Worm (Caenorhabditis elegans) whole organism, L3 larva: ENCODE results near the gene E02H4.6.

ENCODE experiments used
- R02D3.7 ChIP-seq: fragments of 150-350 bp; optimal IDR thresholded peaks from 2 replicates; lab custom pipeline; 2014; ENCODE audit warnings: missing biosample characterization, missing genetic modification characterization
- ZK546.5 ChIP-seq: sonication (generic microtip); optimal IDR thresholded peaks from 2 replicates; lab custom pipeline; 2017; ENCODE audit warnings: missing biosample characterization, missing genetic modification characterization
- aly-2 ChIP-seq: fragments of 150-350 bp; optimal IDR thresholded peaks from 2 replicates; lab custom pipeline; 2014; ENCODE audit warnings: missing biosample characterization, missing genetic modification characterization
- ama-1 ChIP-seq: fragments of 150-350 bp; optimal IDR thresholded peaks from 2 replicates; lab custom pipeline; 2018
- ceh-16 ChIP-seq: sonication (generic microtip); optimal IDR thresholded peaks from 2 replicates; lab custom pipeline; 2017; ENCODE audit warnings: missing biosample characterization, missing genetic modification characterization
- ceh-28 ChIP-seq: fragments of 150-350 bp; optimal IDR thresholded peaks from 2 replicates; lab custom pipeline; 2014; ENCODE audit warnings: missing biosample characterization, missing genetic modification reagents, missing genetic modification characterization
- ceh-82 ChIP-seq: fragments of 150-350 bp; optimal IDR thresholded peaks from 2 replicates; lab custom pipeline; 2014; ENCODE audit warnings: missing biosample characterization, missing genetic modification characterization
- ceh-9 ChIP-seq: sonication (generic microtip); optimal IDR thresholded peaks from 2 replicates; lab custom pipeline; 2018; ENCODE audit warnings: missing biosample characterization, missing genetic modification characterization
- egl-27 ChIP-seq: sonication (generic microtip); optimal IDR thresholded peaks from 4 replicates; lab custom pipeline; 2017; ENCODE audit warnings: missing biosample characterization, missing genetic modification reagents, missing genetic modification characterization
- egl-5 ChIP-seq: fragments of 150-350 bp; optimal IDR thresholded peaks from 2 replicates; lab custom pipeline; 2017; ENCODE audit warnings: missing biosample characterization, missing genetic modification reagents, missing genetic modification characterization, inconsistent platforms
- elt-1 ChIP-seq: fragments of 150-350 bp; optimal IDR thresholded peaks from 2 replicates; lab custom pipeline; 2014; ENCODE audit warnings: missing biosample characterization, missing genetic modification characterization
- elt-2 ChIP-seq: sonication (generic microtip); optimal IDR thresholded peaks from 2 replicates; lab custom pipeline; 2016; ENCODE audit warnings: missing genetic modification reagents, mild to moderate bottlenecking, missing genetic modification characterization, missing compliant biosample characterization
- elt-3 ChIP-seq, 3 experiments: fragments of 150-350 bp in 1 of 3; sonication (generic microtip) in 2 of 3; optimal IDR thresholded peaks; 2 replicates in 2 of 3; 4 replicates in 1 of 3; lab custom pipeline; 2014 to 2017; ENCODE audit warnings: missing biosample characterization in 3 of 3, missing genetic modification characterization in 3 of 3
- eor-1 ChIP-seq, 2 experiments: fragments of 150-350 bp; optimal IDR thresholded peaks; 2 replicates each; lab custom pipeline; 2014 to 2018; ENCODE audit warnings: missing biosample characterization in 2 of 2, missing genetic modification characterization in 2 of 2
- fkh-10 ChIP-seq: sonication (generic microtip); optimal IDR thresholded peaks from 2 replicates; lab custom pipeline; 2017; ENCODE audit warnings: missing biosample characterization, missing genetic modification reagents, missing genetic modification characterization
- fkh-2 ChIP-seq: fragments of 150-350 bp; optimal IDR thresholded peaks from 2 replicates; lab custom pipeline; 2014; ENCODE audit warnings: missing biosample characterization, missing genetic modification reagents, missing genetic modification characterization
- fos-1 ChIP-seq: fragments of 150-350 bp; optimal IDR thresholded peaks from 2 replicates; lab custom pipeline; 2014; ENCODE audit warnings: missing biosample characterization, missing genetic modification characterization
- hmg-11 ChIP-seq: sonication (generic microtip); optimal IDR thresholded peaks from 2 replicates; lab custom pipeline; 2016; ENCODE audit warnings: missing genetic modification characterization, missing compliant biosample characterization
- jun-1 ChIP-seq: fragments of 150-350 bp; optimal IDR thresholded peaks from 2 replicates; lab custom pipeline; 2014; ENCODE audit warnings: missing biosample characterization, missing genetic modification reagents, missing genetic modification characterization
- lin-15B ChIP-seq: fragments of 150-350 bp; optimal IDR thresholded peaks from 2 replicates; lab custom pipeline; 2014; ENCODE audit warnings: missing biosample characterization, missing genetic modification characterization
- lin-39 ChIP-seq: fragments of 150-350 bp; optimal IDR thresholded peaks from 2 replicates; lab custom pipeline; 2018; ENCODE audit warnings: missing biosample characterization, missing genetic modification reagents, missing genetic modification characterization
- lsy-12 ChIP-seq: sonication (generic microtip); optimal IDR thresholded peaks from 2 replicates; lab custom pipeline; 2016; ENCODE audit warnings: mild to moderate bottlenecking, missing genetic modification characterization, missing compliant biosample characterization
- mdl-1 ChIP-seq: fragments of 150-350 bp; optimal IDR thresholded peaks from 2 replicates; lab custom pipeline; 2014; ENCODE audit warnings: missing biosample characterization, missing genetic modification characterization
- nfya-1 ChIP-seq: sonication (generic microtip); optimal IDR thresholded peaks from 2 replicates; lab custom pipeline; 2017; ENCODE audit warnings: missing genetic modification characterization, mild to moderate bottlenecking, missing compliant biosample characterization, antibody characterized with exemption, moderate library complexity; ENCODE audit not compliant: insufficient read depth
- nhr-12 ChIP-seq: fragments of 150-350 bp; optimal IDR thresholded peaks from 2 replicates; lab custom pipeline; 2014; ENCODE audit warnings: missing biosample characterization, missing genetic modification characterization
- nhr-23 ChIP-seq: fragments of 150-350 bp; optimal IDR thresholded peaks from 2 replicates; lab custom pipeline; 2014; ENCODE audit warnings: missing biosample characterization, missing genetic modification reagents, missing genetic modification characterization
- nhr-237 ChIP-seq: fragments of 150-350 bp; optimal IDR thresholded peaks from 2 replicates; lab custom pipeline; 2014; ENCODE audit warnings: missing biosample characterization, missing genetic modification characterization
- nhr-25 ChIP-seq: sonication (generic microtip); optimal IDR thresholded peaks from 2 replicates; lab custom pipeline; 2017; ENCODE audit warnings: missing biosample characterization, missing genetic modification characterization
- nhr-77 ChIP-seq: fragments of 150-350 bp; optimal IDR thresholded peaks from 2 replicates; lab custom pipeline; 2014; ENCODE audit warnings: missing biosample characterization, missing genetic modification characterization
- pha-4 ChIP-seq: fragments of 150-350 bp; optimal IDR thresholded peaks from 2 replicates; lab custom pipeline; 2014; ENCODE audit warnings: missing biosample characterization, missing genetic modification reagents, missing genetic modification characterization
- pqm-1 ChIP-seq: fragments of 150-350 bp; optimal IDR thresholded peaks from 2 replicates; lab custom pipeline; 2017; ENCODE audit warnings: missing biosample characterization, missing genetic modification characterization, inconsistent platforms
- sea-2 ChIP-seq: fragments of 150-350 bp; sonication (generic microtip); optimal IDR thresholded peaks from 4 replicates; lab custom pipeline; 2014; ENCODE audit warnings: missing biosample characterization, missing genetic modification reagents, missing genetic modification characterization
- skn-1 ChIP-seq: fragments of 150-350 bp; optimal IDR thresholded peaks from 2 replicates; lab custom pipeline; 2014; ENCODE audit warnings: missing biosample characterization, missing genetic modification characterization
- tbx-2 ChIP-seq: sonication (generic microtip); optimal IDR thresholded peaks from 2 replicates; lab custom pipeline; 2016; ENCODE audit warnings: mild to moderate bottlenecking, missing genetic modification characterization, missing compliant biosample characterization
- unc-39 ChIP-seq: sonication (generic microtip); optimal IDR thresholded peaks from 4 replicates; lab custom pipeline; 2017; ENCODE audit warnings: missing biosample characterization, missing genetic modification characterization
- unc-62 ChIP-seq: fragments of 150-350 bp; sonication (generic microtip); optimal IDR thresholded peaks from 4 replicates; lab custom pipeline; 2014; ENCODE audit warnings: missing biosample characterization, missing genetic modification reagents, missing genetic modification characterization
- zag-1 ChIP-seq: fragments of 150-350 bp; optimal IDR thresholded peaks from 2 replicates; lab custom pipeline; 2014; ENCODE audit warnings: missing biosample characterization, missing genetic modification characterization

E02H4.6 gene

ce11 chrX:14252042-14252441, at the start of gene E02H4.6:
TSS of gene E02H4.6 (minus strand) at chrX:14252142.
- no peak for TF ChIP-seq lin-39 (tag; lab: Kevin White, UChicago)
- TF ChIP-seq ZK546.5 (tag; lab: Kevin White, UChicago), result no peak
- no peak for TF ChIP-seq sea-2 (GFP tag; lab: Kevin White, UChicago)
- TF ChIP-seq nhr-237 (tag; lab: Kevin White, UChicago), result no peak
- no peak for TF ChIP-seq ceh-9 (tag; lab: Kevin White, UChicago)
- no peak for TF ChIP-seq pqm-1 (tag; lab: Kevin White, UChicago)
- no peak for TF ChIP-seq R02D3.7 (tag; lab: Kevin White, UChicago)
- no peak for TF ChIP-seq ceh-82
- TF ChIP-seq mdl-1 (tag; lab: Kevin White, UChicago), result no peak
- TF ChIP-seq skn-1 (tag; lab: Kevin White, UChicago), result no peak
- no peak for TF ChIP-seq ama-1 (lab: Kevin White, UChicago)
- no peak for TF ChIP-seq egl-5
- no peak for TF ChIP-seq nfya-1 (tag; lab: Kevin White, UChicago)

ce11 chrX:14297209-14297608, 45.3 kb upstream of the E02H4.6 start:
- TF ChIP-seq nhr-77 (tag; lab: Kevin White, UChicago), result no peak
- no peak for TF ChIP-seq ceh-16 (tag; lab: Kevin White, UChicago)
- peak; percentile 29 for TF ChIP-seq nhr-23 (tag; lab: Kevin White, UChicago)
- peak; percentile 33 for TF ChIP-seq lsy-12 (tag; lab: Kevin White, UChicago)
- TF ChIP-seq nhr-12 (tag; lab: Kevin White, UChicago), result no peak
- peak; percentile 34 for TF ChIP-seq mdl-1 (tag; lab: Kevin White, UChicago)
- no peak for TF ChIP-seq eor-1 (tag; optimal IDR thresholded peaks at IDR 0.05; lab: Kevin White, UChicago)
- TF ChIP-seq egl-5, result peak; percentile 37
- TF ChIP-seq elt-1 (tag; lab: Kevin White, UChicago), result peak; percentile 16
- TF ChIP-seq hmg-11 (tag; lab: Kevin White, UChicago), result peak; percentile 87
- TF ChIP-seq fkh-2 (tag; lab: Kevin White, UChicago), result no peak
- no peak for TF ChIP-seq unc-39 (tag; lab: Kevin White, UChicago)
- peak; percentile 50 for TF ChIP-seq jun-1
- peak; percentile 68 for TF ChIP-seq nhr-25 (tag; lab: Kevin White, UChicago)
- TF ChIP-seq lin-39 (tag; lab: Kevin White, UChicago), result peak; percentile 96
- TF ChIP-seq elt-2 (tag; lab: Kevin White, UChicago), result peak; percentile 30
- TF ChIP-seq nfya-1 (tag; lab: Kevin White, UChicago), result peak; percentile 93
- TF ChIP-seq elt-3 (tag; optimal IDR thresholded peaks at IDR 0.05; lab: Kevin White, UChicago), result peak in 1 of 3 experiments; percentile 12
- peak; percentile 10 for TF ChIP-seq pqm-1 (tag; lab: Kevin White, UChicago)
- TF ChIP-seq ceh-28 (tag; lab: Kevin White, UChicago), result peak; percentile 93
- peak; percentile 37 for TF ChIP-seq tbx-2 (tag; lab: Kevin White, UChicago)
- peak; percentile 20 for TF ChIP-seq lin-15B (tag; lab: Kevin White, UChicago)
- TF ChIP-seq ama-1 (lab: Kevin White, UChicago), result no peak
- TF ChIP-seq skn-1 (tag; lab: Kevin White, UChicago), result peak; percentile 69
- no peak for TF ChIP-seq aly-2 (tag; lab: Kevin White, UChicago)
- TF ChIP-seq pha-4 (tag; lab: Kevin White, UChicago), result peak; percentile 80
- TF ChIP-seq egl-27 (tag; lab: Kevin White, UChicago), result peak; percentile 58

- no peak for TF ChIP-seq lin-15B (tag; lab: Kevin White, UChicago)
- TF ChIP-seq egl-27 (tag; lab: Kevin White, UChicago), result no peak
- no peak for TF ChIP-seq eor-1 (tag; optimal IDR thresholded peaks at IDR 0.05; lab: Kevin White, UChicago)
- TF ChIP-seq mdl-1 (tag; lab: Kevin White, UChicago), result no peak
- TF ChIP-seq zag-1 (tag; lab: Kevin White, UChicago), result no peak
- TF ChIP-seq ceh-82, result no peak
- no peak for TF ChIP-seq nhr-23 (tag; lab: Kevin White, UChicago)
- TF ChIP-seq ZK546.5 (tag; lab: Kevin White, UChicago), result no peak
- no peak for TF ChIP-seq fos-1 (tag; lab: Kevin White, UChicago)
- TF ChIP-seq unc-62 (GFP tag; lab: Kevin White, UChicago), result no peak
- TF ChIP-seq skn-1 (tag; lab: Kevin White, UChicago), result no peak
- no peak for TF ChIP-seq fkh-10
- no peak for TF ChIP-seq nhr-25 (tag; lab: Kevin White, UChicago)
- no peak for TF ChIP-seq unc-39 (tag; lab: Kevin White, UChicago)
- TF ChIP-seq sea-2 (GFP tag; lab: Kevin White, UChicago), result no peak
- no peak for TF ChIP-seq tbx-2 (tag; lab: Kevin White, UChicago)
- no peak for TF ChIP-seq hmg-11 (tag; lab: Kevin White, UChicago)
- TF ChIP-seq ceh-28 (tag; lab: Kevin White, UChicago), result no peak
- TF ChIP-seq fkh-2 (tag; lab: Kevin White, UChicago), result no peak
- TF ChIP-seq ama-1 (lab: Kevin White, UChicago), result no peak
These were observed 44.6 kb upstream of the E02H4.6 start, which contains the start of gene madd-3 for ce11 chrX:14296559-14296958. TSS of gene madd-3 (minus strand) at chrX:14296659.
